Fruit fly (Drosophila melanogaster) whole organism, embryonic: ENCODE data around the gene Glut1.

ENCODE experiments used
- C15 ChIP-seq: fragments of 200-800 bp; sonication (Bioruptor generic); IDR thresholded peaks from 3 replicates; pipeline ENCODE4 v1.3.6; 2022; ENCODE audit warnings: missing biosample characterization, missing genetic modification characterization
- CG10274 ChIP-seq: fragments of 200-800 bp; sonication (Bioruptor generic); optimal IDR thresholded peaks from 3 replicates; lab custom pipeline; 2017; ENCODE audit warnings: missing biosample characterization, mild to moderate bottlenecking, missing genetic modification characterization
- CG10543 ChIP-seq: fragments of 200-800 bp; sonication (Bioruptor generic); optimal IDR thresholded peaks from 3 replicates; lab custom pipeline; 2017; ENCODE audit warnings: missing biosample characterization, mild to moderate bottlenecking, missing genetic modification characterization, moderate library complexity
- CG11456 ChIP-seq: fragments of 200-800 bp; sonication (Bioruptor generic); IDR thresholded peaks from 3 replicates; pipeline ENCODE4 v1.3.6; 2022; ENCODE audit warnings: missing biosample characterization, missing genetic modification characterization
- CG14710 ChIP-seq: fragments of 200-800 bp; sonication (Bioruptor generic); optimal IDR thresholded peaks from 3 replicates; lab custom pipeline; 2019; ENCODE audit warnings: missing biosample characterization, mild to moderate bottlenecking, missing genetic modification characterization, moderate library complexity
- CG2202 ChIP-seq: fragments of 200-800 bp; sonication (Bioruptor generic); optimal IDR thresholded peaks from 2 replicates; lab custom pipeline; 2018; ENCODE audit warnings: missing biosample characterization, mild to moderate bottlenecking, missing genetic modification characterization
- CG2875 ChIP-seq: fragments of 200-800 bp; sonication (Bioruptor generic); optimal IDR thresholded peaks from 2 replicates; lab custom pipeline; 2017; ENCODE audit warnings: missing biosample characterization, mild to moderate bottlenecking, missing genetic modification characterization, missing genetic modification reagents
- CG31388 ChIP-seq: fragments of 200-800 bp; sonication (Bioruptor generic); optimal IDR thresholded peaks from 2 replicates; lab custom pipeline; 2016; ENCODE audit warnings: missing biosample characterization, missing genetic modification characterization
- CG34376 ChIP-seq: fragments of 200-800 bp; sonication (Bioruptor generic); optimal IDR thresholded peaks from 2 replicates; lab custom pipeline; 2018; ENCODE audit warnings: missing biosample characterization, mild to moderate bottlenecking, missing genetic modification characterization
- CG4404 ChIP-seq: fragments of 200-800 bp; sonication (Bioruptor generic); IDR thresholded peaks from 2 replicates; pipeline ENCODE4 v1.3.6; 2022; ENCODE audit warnings: missing biosample characterization, missing genetic modification characterization
- CG4424 ChIP-seq: fragments of 200-800 bp; sonication (Bioruptor generic); optimal IDR thresholded peaks from 3 replicates; lab custom pipeline; 2016; ENCODE audit warnings: missing biosample characterization, missing genetic modification characterization
- CG4730 ChIP-seq: fragments of 200-800 bp; sonication (Bioruptor generic); IDR thresholded peaks from 2 replicates; pipeline ENCODE4 v1.3.6; 2022; ENCODE audit warnings: missing biosample characterization, missing genetic modification characterization
- CG4820 ChIP-seq: fragments of 200-800 bp; sonication (Bioruptor generic); optimal IDR thresholded peaks from 3 replicates; lab custom pipeline; 2016; ENCODE audit warnings: missing biosample characterization, missing genetic modification characterization
- CG6175 ChIP-seq: fragments of 200-800 bp; sonication (Bioruptor generic); IDR thresholded peaks from 3 replicates; pipeline ENCODE4 v1.3.6; 2022; ENCODE audit warnings: missing biosample characterization, missing genetic modification characterization
- CG6765 ChIP-seq: fragments of 200-800 bp; sonication (Bioruptor generic); optimal IDR thresholded peaks from 3 replicates; lab custom pipeline; 2017; ENCODE audit warnings: missing biosample characterization, mild to moderate bottlenecking, missing genetic modification characterization
- CG7745 ChIP-seq: fragments of 200-800 bp; sonication (Bioruptor generic); optimal IDR thresholded peaks from 2 replicates; lab custom pipeline; 2018; ENCODE audit warnings: missing biosample characterization, mild to moderate bottlenecking, missing genetic modification characterization, moderate library complexity
- CG8478 ChIP-seq: fragments of >200 bp; optimal IDR thresholded peaks from 2 replicates; lab custom pipeline; 2018
- CG8924 ChIP-seq: fragments of 200-800 bp; optimal IDR thresholded peaks from 3 replicates; lab custom pipeline; 2019; ENCODE audit warnings: missing biosample characterization, mild to moderate bottlenecking, missing genetic modification characterization, moderate library complexity
- CG9817 ChIP-seq: fragments of 200-800 bp; sonication (Bioruptor generic); optimal IDR thresholded peaks from 2 replicates; lab custom pipeline; 2018; ENCODE audit warnings: missing biosample characterization, mild to moderate bottlenecking, missing genetic modification characterization, moderate library complexity
- D19B ChIP-seq: fragments of 200-800 bp; sonication (Bioruptor generic); optimal IDR thresholded peaks from 2 replicates; lab custom pipeline; 2017; ENCODE audit warnings: missing biosample characterization, mild to moderate bottlenecking, missing genetic modification characterization
- Dad ChIP-seq: fragments of 200-800 bp; sonication (Bioruptor generic); optimal IDR thresholded peaks from 3 replicates; lab custom pipeline; 2016; ENCODE audit warnings: missing biosample characterization, missing genetic modification characterization
- Dref ChIP-seq: fragments of 200-800 bp; sonication (Bioruptor generic); IDR thresholded peaks from 2 replicates; pipeline ENCODE4 v1.3.6; 2022; ENCODE audit warnings: missing biosample characterization, missing genetic modification characterization
- Drgx ChIP-seq: fragments of 200-800 bp; sonication (Bioruptor generic); IDR thresholded peaks from 2 replicates; pipeline ENCODE4 v1.3.6; 2022; ENCODE audit warnings: missing biosample characterization, missing genetic modification characterization
- Elba2 ChIP-seq: fragments of 200-800 bp; sonication (Bioruptor generic); optimal IDR thresholded peaks from 3 replicates; lab custom pipeline; 2016; ENCODE audit warnings: missing biosample characterization, missing genetic modification characterization
- Fer1 ChIP-seq: fragments of 200-800 bp; sonication (Bioruptor generic); optimal IDR thresholded peaks from 2 replicates; lab custom pipeline; 2017; ENCODE audit warnings: missing biosample characterization, mild to moderate bottlenecking, missing genetic modification characterization
- Hmx ChIP-seq: fragments of 200-800 bp; sonication (Bioruptor generic); optimal IDR thresholded peaks from 2 replicates; lab custom pipeline; 2016; ENCODE audit warnings: missing biosample characterization, missing genetic modification characterization
- Hr78 ChIP-seq, 2 experiments: fragments of 200-800 bp in 1 of 2; fragments of >200 bp in 1 of 2; sonication (Bioruptor generic) in 1 of 2; optimal IDR thresholded peaks; 2 replicates each; lab custom pipeline; 2017 to 2019; ENCODE audit warnings: missing biosample characterization in 2 of 2, missing genetic modification characterization in 2 of 2, mild to moderate bottlenecking in 1 of 2, moderate library complexity in 1 of 2
- Meics ChIP-seq: fragments of 200-800 bp; sonication (Bioruptor generic); optimal IDR thresholded peaks from 2 replicates; lab custom pipeline; 2017; ENCODE audit warnings: missing biosample characterization, mild to moderate bottlenecking, missing genetic modification characterization
- Sox102F ChIP-seq: fragments of 200-800 bp; sonication (Bioruptor generic); optimal IDR thresholded peaks from 2 replicates; lab custom pipeline; 2018; ENCODE audit warnings: missing biosample characterization, mild to moderate bottlenecking, missing genetic modification characterization, moderate library complexity
- Ssrp ChIP-seq: fragments of 200-800 bp; sonication (Bioruptor generic); optimal IDR thresholded peaks from 2 replicates; lab custom pipeline; 2018; ENCODE audit warnings: missing biosample characterization, mild to moderate bottlenecking, missing genetic modification characterization, moderate library complexity
- cato ChIP-seq: fragments of 200-800 bp; sonication (Bioruptor generic); optimal IDR thresholded peaks from 2 replicates; lab custom pipeline; 2016; ENCODE audit warnings: missing biosample characterization, missing genetic modification characterization, borderline replicate concordance
- crp ChIP-seq, 2 experiments: fragments of 200-800 bp; sonication (Bioruptor generic); optimal IDR thresholded peaks; 2 replicates in 1 of 2; 3 replicates in 1 of 2; lab custom pipeline; 2017; ENCODE audit warnings: missing biosample characterization in 2 of 2, missing genetic modification characterization in 2 of 2, mild to moderate bottlenecking in 1 of 2, moderate library complexity in 1 of 2
- dmrt11E ChIP-seq: fragments of 200-800 bp; sonication (Bioruptor generic); optimal IDR thresholded peaks from 3 replicates; lab custom pipeline; 2018; ENCODE audit warnings: missing biosample characterization, mild to moderate bottlenecking, missing genetic modification characterization, moderate library complexity
- fd96Cb ChIP-seq: fragments of 200-800 bp; sonication (Bioruptor generic); optimal IDR thresholded peaks from 2 replicates; lab custom pipeline; 2018; ENCODE audit warnings: missing biosample characterization, mild to moderate bottlenecking, missing genetic modification characterization, moderate library complexity
- fru ChIP-seq: fragments of >200 bp; optimal IDR thresholded peaks from 2 replicates; lab custom pipeline; 2017
- gem ChIP-seq: fragments of 200-800 bp; sonication (Bioruptor generic); optimal IDR thresholded peaks from 2 replicates; lab custom pipeline; 2019; ENCODE audit warnings: missing biosample characterization, mild to moderate bottlenecking, missing genetic modification characterization, moderate library complexity
- ind ChIP-seq: fragments of 200-800 bp; sonication (Bioruptor generic); optimal IDR thresholded peaks from 3 replicates; lab custom pipeline; 2016; ENCODE audit warnings: missing biosample characterization, missing genetic modification characterization
- jumu ChIP-seq: fragments of 200-800 bp; sonication (Bioruptor generic); optimal IDR thresholded peaks from 3 replicates; lab custom pipeline; 2016; ENCODE audit warnings: missing biosample characterization, missing genetic modification characterization
- knrl ChIP-seq: fragments of 200-800 bp; sonication (Bioruptor generic); IDR thresholded peaks from 3 replicates; pipeline ENCODE4 v1.3.6; 2022; ENCODE audit warnings: missing biosample characterization, missing genetic modification characterization; ENCODE audit not compliant: partially characterized antibody
- lmd ChIP-seq: fragments of 200-800 bp; sonication (Bioruptor generic); IDR thresholded peaks from 2 replicates; pipeline ENCODE4 v1.3.6; 2022; ENCODE audit warnings: missing biosample characterization, missing genetic modification characterization
- mld ChIP-seq: fragments of 200-800 bp; sonication (Bioruptor generic); IDR thresholded peaks from 3 replicates; pipeline ENCODE4 v1.3.6; 2022; ENCODE audit warnings: missing biosample characterization, missing genetic modification characterization; ENCODE audit not compliant: partially characterized antibody
- nerfin-2 ChIP-seq: fragments of 200-800 bp; sonication (Bioruptor generic); IDR thresholded peaks from 2 replicates; pipeline ENCODE4 v1.3.6; 2022; ENCODE audit warnings: missing biosample characterization, missing genetic modification characterization; ENCODE audit not compliant: partially characterized antibody
- phol ChIP-seq: fragments of 200-800 bp; sonication (Bioruptor generic); optimal IDR thresholded peaks from 3 replicates; lab custom pipeline; 2018; ENCODE audit warnings: missing biosample characterization, mild to moderate bottlenecking, missing genetic modification characterization, moderate library complexity
- pnt ChIP-seq: fragments of 200-800 bp; sonication (Bioruptor generic); optimal IDR thresholded peaks from 3 replicates; lab custom pipeline; 2016; ENCODE audit warnings: missing biosample characterization, missing genetic modification characterization
- psq ChIP-seq: fragments of 200-800 bp; sonication (Bioruptor generic); optimal IDR thresholded peaks from 2 replicates; lab custom pipeline; 2017; ENCODE audit warnings: missing biosample characterization, missing genetic modification characterization
- sima ChIP-seq: fragments of 200-800 bp; sonication (Bioruptor generic); optimal IDR thresholded peaks from 2 replicates; lab custom pipeline; 2016; ENCODE audit warnings: missing biosample characterization, missing genetic modification characterization
- tap ChIP-seq: fragments of 200-800 bp; optimal IDR thresholded peaks from 3 replicates; lab custom pipeline; 2019; ENCODE audit warnings: missing biosample characterization, mild to moderate bottlenecking, missing genetic modification characterization, moderate library complexity
- usp ChIP-seq: fragments of >200 bp; optimal IDR thresholded peaks from 2 replicates; lab custom pipeline; 2017; ENCODE audit warnings: missing biosample characterization, missing genetic modification characterization
- vvl ChIP-seq: fragments of 200-800 bp; sonication (Bioruptor generic); IDR thresholded peaks from 2 replicates; pipeline ENCODE4 v1.3.6; 2022; ENCODE audit warnings: missing biosample characterization, missing genetic modification characterization
- zfh1 ChIP-seq: fragments of 200-800 bp; sonication (Bioruptor generic); IDR thresholded peaks from 3 replicates; pipeline ENCODE4 v1.3.6; 2022; ENCODE audit warnings: missing biosample characterization, missing genetic modification characterization

Glut1 gene

DNA sequence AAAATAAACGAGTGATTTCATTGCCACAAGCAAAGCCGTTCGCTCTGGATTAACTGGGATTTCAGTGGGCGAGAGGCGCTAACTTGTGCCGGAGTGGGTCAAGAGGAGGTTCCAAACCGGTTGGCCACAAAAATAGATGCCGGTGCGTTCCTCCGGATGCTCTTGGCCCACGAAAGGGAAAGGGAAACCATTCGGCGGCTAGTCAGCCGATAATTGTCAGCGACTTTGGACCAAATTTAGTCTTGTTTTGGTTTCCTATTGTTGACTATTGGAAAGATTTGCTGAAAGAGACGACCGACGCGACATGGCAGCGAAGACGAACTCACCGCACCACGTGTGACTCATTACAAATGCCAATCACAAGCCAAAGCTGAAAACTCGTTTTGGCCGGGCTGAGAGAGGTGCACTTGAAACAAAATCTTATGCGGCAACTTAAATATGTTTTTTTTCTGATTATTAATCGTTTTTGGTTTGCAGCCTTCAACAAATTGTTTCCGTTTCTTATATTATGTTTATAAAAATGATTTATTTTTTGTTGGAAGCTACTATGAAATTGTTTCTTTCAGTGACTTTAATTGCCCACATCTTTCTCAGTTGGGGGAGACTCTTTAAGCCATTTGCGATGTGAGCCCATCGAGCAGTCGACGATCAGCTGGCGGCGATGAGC, 18.4 kb upstream of the Glut1 start, which contains the start of gene CG34056 (continued):
- TF ChIP-seq crp (GFP tag; optimal IDR thresholded peaks at IDR 0.05; lab: Kevin White, UChicago) (peak in 1 of 2 experiments; percentile 48), Hmx (peak; percentile 40), D19B (peak; percentile 74), Elba2 (GFP tag; lab: Kevin White, UChicago) (no peak), Fer1 (peak; percentile 94), gem (peak; percentile 95), Sox102F (GFP tag; lab: Kevin White, UChicago) (peak; percentile 93), tap (tag; lab: Kevin White, UChicago) (peak; percentile 93), CG4730 (GFP tag; lab: Robert Waterston, UW) (peak; percentile 95), nerfin-2 (GFP tag; lab: Robert Waterston, UW) (no peak), CG31388 (GFP tag; lab: Kevin White, UChicago) (peak; percentile 89), CG4424 (peak; percentile 95), dmrt11E (tag; lab: Kevin White, UChicago) (peak; percentile 66), CG8478 (lab: Kevin White, UChicago) (no peak), phol (tag; lab: Kevin White, UChicago) (peak; percentile 93), CG11456 (GFP tag; lab: Robert Waterston, UW) (peak; percentile 95), zfh1 (GFP tag; lab: Robert Waterston, UW) (peak; percentile 97), CG7745 (tag; lab: Kevin White, UChicago) (no peak), Hr78 (GFP tag; optimal IDR thresholded peaks at IDR 0.05; lab: Kevin White, UChicago) (peak in 1 of 2 experiments; percentile 80), CG10274 (GFP tag; lab: Kevin White, UChicago) (peak; percentile 79), Drgx (GFP tag; lab: Robert Waterston, UW) (peak; percentile 99), fd96Cb (tag; lab: Kevin White, UChicago) (peak; percentile 95), CG6765 (GFP tag; lab: Kevin White, UChicago) (peak; percentile 84), knrl (no peak), cato (GFP tag; lab: Kevin White, UChicago) (peak; percentile 55), fru (lab: Kevin White, UChicago) (no peak), CG10543 (GFP tag; lab: Kevin White, UChicago) (peak; percentile 20), CG2202 (tag; lab: Kevin White, UChicago) (peak; percentile 60), CG6175 (GFP tag; lab: Robert Waterston, UW) (peak; percentile 89), usp (GFP tag; lab: Kevin White, UChicago) (no peak), CG9817 (tag; lab: Kevin White, UChicago) (peak; percentile 85), psq (GFP tag; lab: Kevin White, UChicago) (peak; percentile 45), lmd (GFP tag; lab: Robert Waterston, UW) (peak; percentile 95), pnt (GFP tag; lab: Kevin White, UChicago) (peak; percentile 83), Ssrp (tag; lab: Kevin White, UChicago) (peak; percentile 83), CG4820 (GFP tag; lab: Kevin White, UChicago) (peak; percentile 94), jumu (peak; percentile 55), mld (no peak), C15 (GFP tag; lab: Robert Waterston, UW) (peak; percentile 82), Dad (GFP tag; lab: Kevin White, UChicago) (peak; percentile 74), CG34376 (GFP tag; lab: Kevin White, UChicago) (peak; percentile 64), Meics (GFP tag; lab: Kevin White, UChicago) (peak; percentile 93), CG14710 (peak; percentile 89), sima (GFP tag; lab: Kevin White, UChicago) (peak; percentile 65), CG2875 (GFP tag; lab: Kevin White, UChicago) (peak; percentile 86), CG8924 (tag; lab: Kevin White, UChicago) (peak; percentile 88), vvl (GFP tag; lab: Robert Waterston, UW) (peak; percentile 99), ind (GFP tag; lab: Kevin White, UChicago) (peak; percentile 94), Dref (GFP tag; lab: Robert Waterston, UW) (no peak), CG4404 (GFP tag; lab: Robert Waterston, UW) (peak; percentile 87)
